Fruit fly (Drosophila melanogaster): ENCODE measurements around the gene wfs1.

DNA sequence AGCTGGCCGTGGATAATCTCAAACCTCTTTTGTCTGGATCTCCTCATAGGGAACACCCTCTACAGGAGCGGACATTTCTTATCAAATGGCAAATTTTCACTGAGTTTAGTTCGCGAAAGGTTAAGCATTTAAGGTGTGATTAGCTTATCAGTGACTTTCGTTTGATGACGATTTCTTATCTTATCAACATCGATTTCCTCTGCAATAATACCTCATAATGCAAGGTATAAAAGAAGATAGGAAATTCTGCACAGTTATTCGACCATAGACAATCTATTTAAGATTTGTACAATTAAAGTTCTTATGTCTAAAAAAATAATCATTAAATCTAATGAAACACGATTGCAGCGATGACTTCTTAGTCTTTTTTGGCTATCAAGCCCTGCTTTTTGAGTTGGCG lies 43.6 kb upstream of the wfs1 start, which contains the start of gene Takl2:
- TF ChIP-seq psq (optimal IDR thresholded peaks at IDR 0.05) (no peak), usp (GFP tag; optimal IDR thresholded peaks at IDR 0.05) (no peak), CG8478 (optimal IDR thresholded peaks at IDR 0.05) (no peak)

Measured in whole organism.